Worm (Caenorhabditis elegans): Measurements from ENCODE around the gene srab-8.

The srab-8 gene

DNA sequence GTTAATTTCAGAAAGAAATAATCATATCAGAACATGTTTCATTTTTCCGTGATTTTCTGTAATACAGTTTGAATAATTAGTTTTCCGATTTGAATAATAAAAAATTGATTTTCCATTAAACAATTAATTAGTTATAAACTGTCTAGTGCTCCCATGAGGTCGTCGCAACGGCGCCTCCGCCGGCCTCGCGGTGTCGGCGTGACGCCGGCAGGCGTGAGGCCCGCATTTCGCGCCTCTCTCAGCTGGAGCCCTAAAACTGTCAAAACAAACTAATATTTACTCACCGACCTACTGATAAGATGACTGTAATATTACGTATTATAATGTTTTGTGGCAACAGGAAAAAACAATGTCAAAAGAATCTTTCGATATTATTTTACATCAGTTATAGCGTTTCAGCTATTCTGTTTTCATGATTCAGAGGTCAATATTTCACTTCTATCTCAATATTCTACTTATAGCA lies 42.9 kb upstream of the srab-8 start, which contains the start of gene F02C9.2:
Gene F02C9.2 (plus strand): TSS at position 413 of the 463 bp plus-strand sequence.
- TF ChIP-seq nhr-6 (tag; optimal IDR thresholded peaks at IDR 0.05) (no peak), R02D3.7 (tag; optimal IDR thresholded peaks at IDR 0.05) (no peak), snpc-4 (tag; optimal IDR thresholded peaks at IDR 0.05) (no peak), nhr-129 (tag; optimal IDR thresholded peaks at IDR 0.05) (no peak), sma-9 (GFP tag; optimal IDR thresholded peaks at IDR 0.05) (no peak), sma-9 (tag; optimal IDR thresholded peaks at IDR 0.05) (no peak), C34F6.9 (tag; optimal IDR thresholded peaks at IDR 0.05) (no peak), nhr-77 (tag; optimal IDR thresholded peaks at IDR 0.05) (no peak), nhr-10 (tag; optimal IDR thresholded peaks at IDR 0.05) (no peak), lin-39 (tag; optimal IDR thresholded peaks at IDR 0.05) (no peak), ama-1 (optimal IDR thresholded peaks at IDR 0.05) (no peak), aly-2 (tag; optimal IDR thresholded peaks at IDR 0.05) (no peak), nhr-21 (tag; optimal IDR thresholded peaks at IDR 0.05) (no peak), dmd-4 (tag; optimal IDR thresholded peaks at IDR 0.05) (no peak), F13H6.1 (tag; optimal IDR thresholded peaks at IDR 0.05) (no peak), mbf-1 (tag; optimal IDR thresholded peaks at IDR 0.05) (no peak)

DNA sequence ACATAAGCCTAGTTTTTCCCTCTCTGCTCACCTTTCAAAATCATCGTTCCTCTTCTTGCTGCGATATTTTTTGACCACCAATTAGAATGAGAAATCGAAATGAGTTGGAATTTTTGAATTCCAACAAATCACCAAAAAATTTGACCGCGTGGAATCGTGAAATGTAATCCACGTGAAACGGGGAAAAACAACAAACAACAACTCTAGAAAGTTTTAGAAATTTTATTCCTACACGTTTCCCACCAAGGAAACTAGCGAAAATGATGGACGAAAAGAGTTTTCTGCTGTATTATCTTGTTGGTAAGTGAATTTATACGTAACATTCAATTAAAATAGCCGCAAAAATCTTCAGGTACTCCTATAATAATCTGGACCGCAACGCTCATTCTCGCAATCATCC lies 37.8 kb upstream of the srab-8 start, which contains the start of the genes irld-3 and F02C9.1:
Gene irld-3 (minus strand): TSS at position 101 of the 400 bp plus-strand sequence.
Gene F02C9.1 (plus strand): TSS at position 216 of the 400 bp plus-strand sequence.
- no peak for TF ChIP-seq zag-1 (tag; optimal IDR thresholded peaks at IDR 0.05)
- TF ChIP-seq unc-39 (tag; optimal IDR thresholded peaks at IDR 0.05), result no peak
- no peak for TF ChIP-seq nhr-129 (tag; optimal IDR thresholded peaks at IDR 0.05)
- TF ChIP-seq nhr-237 (tag; optimal IDR thresholded peaks at IDR 0.05), result no peak
- TF ChIP-seq mbf-1 (tag; optimal IDR thresholded peaks at IDR 0.05), result no peak
- TF ChIP-seq ama-1 (optimal IDR thresholded peaks at IDR 0.05), result no peak
- TF ChIP-seq F13H6.1 (tag; optimal IDR thresholded peaks at IDR 0.05), result no peak

DNA sequence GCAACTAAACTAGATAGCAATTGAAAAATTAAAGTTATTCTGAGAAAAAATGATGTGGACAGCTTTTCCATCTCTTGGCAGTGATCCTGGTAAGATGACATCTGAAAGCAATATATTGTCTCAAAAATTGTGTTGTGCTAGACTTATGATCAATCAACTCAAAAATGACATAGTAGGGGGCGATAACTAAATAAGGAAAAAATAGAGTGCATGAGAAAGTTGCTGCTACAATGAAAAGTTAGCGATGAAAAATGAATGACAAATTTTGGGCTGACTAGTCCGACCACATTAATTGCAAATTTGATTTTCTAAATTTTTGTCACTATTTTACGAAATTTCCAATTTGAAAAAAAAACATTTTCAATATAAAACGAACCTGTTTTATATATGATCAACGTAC lies 35.1 kb upstream of the srab-8 start, which contains the start of gene srab-9:
Gene srab-9 (minus strand): TSS at position 101 of the 400 bp plus-strand sequence.
- TF ChIP-seq gmeb-1 (tag; optimal IDR thresholded peaks at IDR 0.05), result no peak
- TF ChIP-seq skn-1 (tag; optimal IDR thresholded peaks at IDR 0.05), result no peak

ce11 chrV:3144494-3144893 lies 31.8 kb upstream of the srab-8 start, which contains the start of gene srab-10:
srab-10 (minus strand) TSS chrV:3144594.
- TF ChIP-seq mbf-1 (tag; optimal IDR thresholded peaks at IDR 0.05), result no peak
- no peak for TF ChIP-seq snpc-4 (tag; optimal IDR thresholded peaks at IDR 0.05)
- TF ChIP-seq fos-1 (tag; optimal IDR thresholded peaks at IDR 0.05), result no peak
- TF ChIP-seq nhr-12 (tag; optimal IDR thresholded peaks at IDR 0.05), result no peak
- TF ChIP-seq sma-3 (GFP tag; optimal IDR thresholded peaks at IDR 0.05), result no peak
- TF ChIP-seq elt-3 (tag; optimal IDR thresholded peaks at IDR 0.05), result no peak
- no peak for TF ChIP-seq R02D3.7 (tag; optimal IDR thresholded peaks at IDR 0.05)

ce11 chrV:3145241-3145640 lies 31.0 kb upstream of the srab-8 start:
- TF ChIP-seq nhr-25 (tag; optimal IDR thresholded peaks at IDR 0.05) (no peak), crh-2 (tag; optimal IDR thresholded peaks at IDR 0.05) (no peak), mdl-1 (tag; optimal IDR thresholded peaks at IDR 0.05) (no peak), lsy-2 (tag; optimal IDR thresholded peaks at IDR 0.05) (no peak), nhr-77 (tag; optimal IDR thresholded peaks at IDR 0.05) (no peak)

ce11 chrV:3146932-3147331 lies 29.3 kb upstream of the srab-8 start, which contains the start of gene srab-11:
srab-11 (minus strand) TSS chrV:3147032.
- no peak for TF ChIP-seq snpc-4 (tag; optimal IDR thresholded peaks at IDR 0.05)
- TF ChIP-seq ZK546.5 (tag; optimal IDR thresholded peaks at IDR 0.05), result no peak
- TF ChIP-seq Y55F3AM.14 (GFP tag; optimal IDR thresholded peaks at IDR 0.05), result no peak
- no peak for TF ChIP-seq egl-27 (tag; optimal IDR thresholded peaks at IDR 0.05)
- TF ChIP-seq nhr-129 (tag; optimal IDR thresholded peaks at IDR 0.05), result no peak
- TF ChIP-seq unc-55 (GFP tag; optimal IDR thresholded peaks at IDR 0.05), result no peak
- TF ChIP-seq nhr-25 (tag; optimal IDR thresholded peaks at IDR 0.05), result no peak
- no peak for TF ChIP-seq gmeb-1 (tag; optimal IDR thresholded peaks at IDR 0.05)
- no peak for TF ChIP-seq lsy-2 (tag; optimal IDR thresholded peaks at IDR 0.05)
- TF ChIP-seq mbf-1 (tag; optimal IDR thresholded peaks at IDR 0.05), result no peak
- TF ChIP-seq unc-39 (tag; optimal IDR thresholded peaks at IDR 0.05), result no peak
- TF ChIP-seq nhr-77 (tag; optimal IDR thresholded peaks at IDR 0.05), result no peak
- TF ChIP-seq peb-1 (tag; optimal IDR thresholded peaks at IDR 0.05), result no peak
- no peak for TF ChIP-seq mab-5 (tag; optimal IDR thresholded peaks at IDR 0.05)
- TF ChIP-seq nhr-21 (tag; optimal IDR thresholded peaks at IDR 0.05), result no peak
- TF ChIP-seq ztf-4 (tag; optimal IDR thresholded peaks at IDR 0.05), result no peak

All from whole organism, L2 larva.